Worm (Caenorhabditis elegans): Measurements from ENCODE around the gene hosl-1.

Gene hosl-1

DNA sequence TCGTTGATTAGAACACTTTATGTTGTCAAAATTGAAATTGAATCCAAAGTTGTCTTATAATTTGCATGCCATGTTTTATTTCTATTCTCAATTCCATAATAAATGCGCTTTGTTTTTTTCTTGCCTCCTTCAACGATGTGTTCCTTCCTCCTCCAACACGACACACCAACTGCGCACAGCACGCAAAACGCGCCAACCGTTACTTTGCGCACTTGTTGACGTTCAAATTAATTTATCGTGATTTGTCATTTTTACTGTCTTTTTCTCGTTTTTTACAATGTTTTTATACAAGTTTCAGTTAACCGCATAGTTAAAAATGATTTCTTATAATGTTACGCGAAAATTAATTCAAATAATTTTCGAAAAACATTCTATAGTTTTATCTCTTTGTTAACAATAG is 49.0 kb upstream of the hosl-1 start (continued):
- TF ChIP-seq pax-3 (tag; optimal IDR thresholded peaks at IDR 0.05) (no peak), alr-1 (tag; optimal IDR thresholded peaks at IDR 0.05; ENCODE audit: borderline replicate concordance) (no peak), tbx-2 (tag; optimal IDR thresholded peaks at IDR 0.05) (peak; percentile 41), nhr-19 (GFP tag; conservative IDR thresholded peaks at IDR 0.05) (no peak; the same call in 1 of the 2 replicates), fkh-4 (tag; optimal IDR thresholded peaks at IDR 0.05; ENCODE audit: borderline replicate concordance) (no peak), ztf-11 (tag; optimal IDR thresholded peaks at IDR 0.05) (no peak), nhr-76 (tag; optimal IDR thresholded peaks at IDR 0.05) (no peak), unc-62 (GFP tag; optimal IDR thresholded peaks at IDR 0.05) (no peak), unc-86 (tag; optimal IDR thresholded peaks at IDR 0.05) (no peak), C34B4.2 (tag; optimal IDR thresholded peaks at IDR 0.05) (no peak), F16B12.6 (tag; optimal IDR thresholded peaks at IDR 0.05) (no peak), lir-3 (tag; optimal IDR thresholded peaks at IDR 0.05; ENCODE audit: poor library complexity) (no peak), nhr-77 (tag; optimal IDR thresholded peaks at IDR 0.05) (no peak), lin-14 (GFP tag; optimal IDR thresholded peaks at IDR 0.05) (peak; percentile 88), lin-39 (tag; optimal IDR thresholded peaks at IDR 0.05) (peak; percentile 5), ceh-8 (GFP tag; optimal IDR thresholded peaks at IDR 0.05) (no peak), nhr-85 (tag) (no peak), hlh-4 (tag; optimal IDR thresholded peaks at IDR 0.05) (no peak), lsy-2 (tag; optimal IDR thresholded peaks at IDR 0.05) (peak; percentile 46 to 69), fkh-8 (tag; optimal IDR thresholded peaks at IDR 0.05) (no peak), fos-1 (tag; optimal IDR thresholded peaks at IDR 0.05) (no peak), irx-1 (tag; optimal IDR thresholded peaks at IDR 0.05) (peak; percentile 44), mab-9 (GFP tag; IDR thresholded peaks at IDR 0.05) (no peak), mep-1 (tag; optimal IDR thresholded peaks at IDR 0.05) (peak; percentile 80), efl-3 (GFP tag; optimal IDR thresholded peaks at IDR 0.05) (no peak), ets-5 (GFP tag; IDR thresholded peaks at IDR 0.05) (no peak), lin-13 (GFP tag; optimal IDR thresholded peaks at IDR 0.05) (peak; percentile 45), elt-2 (tag; optimal IDR thresholded peaks at IDR 0.05) (no peak), sptf-1 (tag; optimal IDR thresholded peaks at IDR 0.05) (no peak), pag-3 (tag; optimal IDR thresholded peaks at IDR 0.05; ENCODE audit: borderline replicate concordance, insufficient read depth) (no peak), nhr-28 (tag; optimal IDR thresholded peaks at IDR 0.05) (no peak), sup-37 (GFP tag; optimal IDR thresholded peaks at IDR 0.05) (no peak), nhr-12 (tag; optimal IDR thresholded peaks at IDR 0.05) (no peak), egl-27 (tag; optimal IDR thresholded peaks at IDR 0.05) (no peak), sox-4 (tag; optimal IDR thresholded peaks at IDR 0.05) (no peak)

DNA sequence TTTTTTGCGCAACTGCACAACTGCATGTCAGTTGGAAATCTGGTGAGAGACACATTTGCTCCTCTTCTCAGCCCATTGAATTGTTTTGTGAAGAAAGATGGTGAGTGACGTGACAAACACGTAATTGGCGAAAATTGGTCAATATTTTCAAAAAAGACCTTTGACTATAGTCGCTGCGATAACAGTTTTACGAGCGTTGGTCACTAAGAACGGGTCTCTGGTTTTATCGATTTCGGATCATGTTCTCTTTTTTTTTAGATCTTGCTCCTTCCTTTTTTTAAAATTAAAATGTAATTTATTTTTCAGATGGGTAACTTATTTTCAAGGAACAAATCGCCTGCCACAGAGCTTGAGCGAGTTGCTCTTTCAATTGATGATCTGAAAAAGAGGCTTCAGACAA is 48.5 kb upstream of the hosl-1 start, which contains the start of gene lnp-1:
Gene lnp-1 (plus strand): TSS at position 301 of the 400 bp plus-strand sequence.
- TF ChIP-seq C34B4.2 (tag; optimal IDR thresholded peaks at IDR 0.05) (no peak), unc-62 (GFP tag; optimal IDR thresholded peaks at IDR 0.05) (no peak), hlh-4 (tag; optimal IDR thresholded peaks at IDR 0.05) (no peak), lin-35 (GFP tag; optimal IDR thresholded peaks at IDR 0.05) (no peak), fkh-10 (GFP tag; optimal IDR thresholded peaks at IDR 0.05) (no peak), hpl-2 (GFP tag; optimal IDR thresholded peaks at IDR 0.05) (no peak), unc-86 (tag; optimal IDR thresholded peaks at IDR 0.05) (no peak), ces-1 (GFP tag; optimal IDR thresholded peaks at IDR 0.05) (no peak), mep-1 (tag; optimal IDR thresholded peaks at IDR 0.05) (no peak), mef-2 (tag; optimal IDR thresholded peaks at IDR 0.05) (no peak), aha-1 (tag; optimal IDR thresholded peaks at IDR 0.05) (no peak), nhr-71 (tag; optimal IDR thresholded peaks at IDR 0.05) (no peak), sptf-1 (tag; optimal IDR thresholded peaks at IDR 0.05) (no peak), lin-39 (tag; optimal IDR thresholded peaks at IDR 0.05) (no peak), lir-3 (tag; optimal IDR thresholded peaks at IDR 0.05; ENCODE audit: poor library complexity) (no peak), ceh-88 (GFP tag; IDR thresholded peaks at IDR 0.05) (no peak), nhr-76 (tag; optimal IDR thresholded peaks at IDR 0.05) (no peak), fkh-8 (tag; optimal IDR thresholded peaks at IDR 0.05) (no peak), egl-27 (tag; optimal IDR thresholded peaks at IDR 0.05) (no peak), vab-15 (tag; optimal IDR thresholded peaks at IDR 0.05) (no peak)

All from whole organism, L1 larva.